Worm (Caenorhabditis elegans) whole organism, L4 larva: ENCODE results near the gene F01F1.11.

Experiments
- F10B5.3 ChIP-seq: sonication (generic microtip); optimal IDR thresholded peaks from 2 replicates; lab custom pipeline; 2016; ENCODE audit warnings: mild to moderate bottlenecking, missing genetic modification characterization, missing compliant biosample characterization
- T26A8.4 ChIP-seq: fragments of 200-800 bp; sonication (Bioruptor generic); IDR thresholded peaks from 2 replicates; pipeline ENCODE4 v1.3.6; 2022; ENCODE audit warnings: missing genetic modification characterization, missing compliant biosample characterization
- Y105C5A.15 ChIP-seq: fragments of 200-800 bp; sonication (Bioruptor generic); IDR thresholded peaks from 2 replicates; pipeline ENCODE4 v1.3.6; 2022; ENCODE audit warnings: missing genetic modification characterization, missing compliant biosample characterization
- Y48G9A.11 ChIP-seq: fragments of 200-800 bp; sonication (Bioruptor generic); IDR thresholded peaks from 2 replicates; pipeline ENCODE4 v1.3.6; 2022; ENCODE audit warnings: missing genetic modification reagents, missing genetic modification characterization, missing compliant biosample characterization
- Y5F2A.4 ChIP-seq: fragments of 200-800 bp; sonication (Bioruptor generic); optimal IDR thresholded peaks from 2 replicates; lab custom pipeline; 2018; ENCODE audit warnings: mild to moderate bottlenecking, missing genetic modification characterization, missing compliant biosample characterization
- ZK337.2 ChIP-seq: fragments of 200-800 bp; sonication (Bioruptor generic); IDR thresholded peaks from 2 replicates; pipeline ENCODE4 v1.3.6; 2022; ENCODE audit warnings: missing genetic modification reagents, missing genetic modification characterization, missing compliant biosample characterization
- aha-1 ChIP-seq: fragments of 150-350 bp; peaks from one replicate; lab custom pipeline; 2014; ENCODE audit warnings: missing biosample characterization, missing genetic modification characterization
- aly-2 ChIP-seq: sonication (generic microtip); optimal IDR thresholded peaks from 2 replicates; lab custom pipeline; 2018; ENCODE audit warnings: missing biosample characterization, missing genetic modification characterization
- ceh-20 ChIP-seq: fragments of 200-800 bp; sonication (Bioruptor generic); IDR thresholded peaks from 2 replicates; pipeline ENCODE4 v1.3.6; 2022; ENCODE audit warnings: missing genetic modification reagents, missing genetic modification characterization, missing compliant biosample characterization
- ceh-32 ChIP-seq: sonication (generic microtip); optimal IDR thresholded peaks from 2 replicates; lab custom pipeline; 2016; ENCODE audit warnings: mild to moderate bottlenecking, missing genetic modification characterization, missing compliant biosample characterization; ENCODE audit not compliant: poor library complexity
- ceh-82 ChIP-seq: sonication (generic microtip); optimal IDR thresholded peaks from 2 replicates; lab custom pipeline; 2017; ENCODE audit warnings: missing biosample characterization, missing genetic modification characterization
- cey-2 ChIP-seq: sonication (generic microtip); optimal IDR thresholded peaks from 3 replicates; lab custom pipeline; 2017; ENCODE audit warnings: missing genetic modification characterization, mild to moderate bottlenecking, missing compliant biosample characterization, antibody characterized with exemption, borderline replicate concordance; ENCODE audit not compliant: insufficient read depth
- ctbp-1 ChIP-seq: fragments of 200-800 bp; sonication (Bioruptor generic); IDR thresholded peaks from 2 replicates; pipeline ENCODE4 v1.3.6; 2022; ENCODE audit warnings: missing genetic modification reagents, missing genetic modification characterization, missing compliant biosample characterization
- daf-16 ChIP-seq, 3 experiments: sonication (generic microtip); optimal IDR thresholded peaks; 2 replicates each; lab custom pipeline; 2016 to 2017; ENCODE audit warnings: missing genetic modification characterization in 3 of 3, missing genetic modification reagents in 3 of 3, mild to moderate bottlenecking in 2 of 3, missing compliant biosample characterization in 2 of 3, missing biosample characterization in 1 of 3, moderate library complexity in 1 of 3
- dmd-8 ChIP-seq: fragments of 200-800 bp; sonication (Bioruptor generic); IDR thresholded peaks from 2 replicates; pipeline ENCODE4 v1.3.6; 2022; ENCODE audit warnings: missing genetic modification characterization, missing compliant biosample characterization
- dmd-9 ChIP-seq: fragments of 200-800 bp; sonication (Bioruptor generic); IDR thresholded peaks from 2 replicates; pipeline ENCODE4 v1.3.6; 2022; ENCODE audit warnings: missing genetic modification reagents, missing genetic modification characterization, missing compliant biosample characterization
- dve-1 ChIP-seq: sonication (generic microtip); optimal IDR thresholded peaks from 2 replicates; lab custom pipeline; 2017; ENCODE audit warnings: antibody characterized with exemption, mild to moderate bottlenecking, missing genetic modification characterization, missing compliant biosample characterization; ENCODE audit not compliant: insufficient read depth
- egl-43 ChIP-seq: fragments of 200-800 bp; sonication (Bioruptor generic); IDR thresholded peaks from 2 replicates; pipeline ENCODE4 v1.3.6; 2022; ENCODE audit warnings: missing genetic modification reagents, missing genetic modification characterization, missing compliant biosample characterization
- fkh-10 ChIP-seq: fragments of 150-350 bp; optimal IDR thresholded peaks from 2 replicates; lab custom pipeline; 2014; ENCODE audit warnings: missing biosample characterization, missing genetic modification reagents, missing genetic modification characterization
- gei-8 ChIP-seq: fragments of 200-800 bp; sonication (Bioruptor generic); optimal IDR thresholded peaks from 2 replicates; lab custom pipeline; 2018; ENCODE audit warnings: mild to moderate bottlenecking, missing genetic modification characterization, missing compliant biosample characterization
- hif-1 ChIP-seq, 2 experiments: sonication (generic microtip); optimal IDR thresholded peaks; 2 replicates each; lab custom pipeline; 2016 to 2017; ENCODE audit warnings: missing compliant biosample characterization in 2 of 2, missing genetic modification characterization in 2 of 2, missing genetic modification reagents in 2 of 2, missing genotype in 2 of 2, mild to moderate bottlenecking in 1 of 2
- hlh-30 ChIP-seq: sonication (generic microtip); optimal IDR thresholded peaks from 2 replicates; lab custom pipeline; 2017; ENCODE audit warnings: antibody characterized with exemption, mild to moderate bottlenecking, missing genetic modification characterization, missing compliant biosample characterization; ENCODE audit not compliant: insufficient read depth
- jun-1 ChIP-seq: fragments of 150-350 bp; optimal IDR thresholded peaks from 2 replicates; lab custom pipeline; 2014; ENCODE audit warnings: missing biosample characterization, missing genetic modification reagents, missing genetic modification characterization
- lin-1 ChIP-seq: fragments of 200-800 bp; sonication (Bioruptor generic); IDR thresholded peaks from 2 replicates; pipeline ENCODE4 v1.3.6; 2022; ENCODE audit warnings: missing genetic modification reagents, missing genetic modification characterization, missing compliant biosample characterization
- lin-13 ChIP-seq: fragments of 150-350 bp; optimal IDR thresholded peaks from 2 replicates; lab custom pipeline; 2014; ENCODE audit warnings: missing biosample characterization, missing genetic modification reagents, missing genetic modification characterization
- lir-3 ChIP-seq: sonication (generic microtip); optimal IDR thresholded peaks from 2 replicates; lab custom pipeline; 2016; ENCODE audit warnings: mild to moderate bottlenecking, missing genetic modification characterization, missing compliant biosample characterization
- madf-9 ChIP-seq: fragments of 200-800 bp; sonication (Bioruptor generic); conservative IDR thresholded peaks from 2 replicates; pipeline ENCODE4 v1.3.6; 2022; ENCODE audit warnings: missing genetic modification reagents, missing genetic modification characterization, missing compliant biosample characterization
- mes-2 ChIP-seq: sonication (generic microtip); optimal IDR thresholded peaks from 2 replicates; lab custom pipeline; 2016; ENCODE audit warnings: missing genotype, mild to moderate bottlenecking, missing genetic modification characterization, missing compliant biosample characterization; ENCODE audit not compliant: poor library complexity, severe bottlenecking
- mxl-2 ChIP-seq: fragments of 200-800 bp; sonication (Bioruptor generic); conservative IDR thresholded peaks from 2 replicates; pipeline ENCODE4 v1.3.6; 2022; ENCODE audit warnings: missing genetic modification reagents, missing genetic modification characterization, missing compliant biosample characterization
- mxl-3 ChIP-seq: fragments of 200-800 bp; sonication (Bioruptor generic); optimal IDR thresholded peaks from 2 replicates; lab custom pipeline; 2018; ENCODE audit warnings: mild to moderate bottlenecking, missing genetic modification characterization, missing compliant biosample characterization
- nhr-10 ChIP-seq: fragments of 150-350 bp; optimal IDR thresholded peaks from 2 replicates; lab custom pipeline; 2014; ENCODE audit warnings: missing biosample characterization, missing genetic modification characterization
- nhr-102 ChIP-seq: sonication (generic microtip); optimal IDR thresholded peaks from 2 replicates; lab custom pipeline; 2016; ENCODE audit warnings: mild to moderate bottlenecking, missing genetic modification characterization, moderate library complexity, missing compliant biosample characterization
- nhr-11 ChIP-seq: fragments of 150-350 bp; optimal IDR thresholded peaks from 2 replicates; lab custom pipeline; 2014; ENCODE audit warnings: missing biosample characterization, missing genetic modification characterization
- nhr-111 ChIP-seq: fragments of 200-800 bp; sonication (Bioruptor generic); optimal IDR thresholded peaks from 2 replicates; lab custom pipeline; 2018; ENCODE audit warnings: mild to moderate bottlenecking, missing genetic modification characterization, missing compliant biosample characterization
- nhr-237 ChIP-seq: sonication (generic microtip); optimal IDR thresholded peaks from 2 replicates; lab custom pipeline; 2017; ENCODE audit warnings: missing biosample characterization, missing genetic modification characterization
- nhr-28 ChIP-seq: fragments of 150-350 bp; optimal IDR thresholded peaks from 2 replicates; lab custom pipeline; 2014; ENCODE audit warnings: missing biosample characterization, missing genetic modification characterization
- nhr-41 ChIP-seq: fragments of 200-800 bp; sonication (Bioruptor generic); IDR thresholded peaks from 2 replicates; pipeline ENCODE4 v1.3.6; 2022; ENCODE audit warnings: missing genetic modification reagents, missing genetic modification characterization, missing compliant biosample characterization
- nhr-48 ChIP-seq: sonication (generic microtip); optimal IDR thresholded peaks from 2 replicates; lab custom pipeline; 2016; ENCODE audit warnings: mild to moderate bottlenecking, missing genetic modification characterization, missing compliant biosample characterization
- nhr-76 ChIP-seq: fragments of 150-350 bp; optimal IDR thresholded peaks from 2 replicates; lab custom pipeline; 2014; ENCODE audit warnings: missing biosample characterization, missing genetic modification characterization
- nhr-77 ChIP-seq: fragments of 150-350 bp; optimal IDR thresholded peaks from 2 replicates; lab custom pipeline; 2014; ENCODE audit warnings: missing biosample characterization, missing genetic modification characterization
- pha-4 ChIP-seq, 2 experiments: fragments of 150-350 bp in 1 of 2; fragments of 200-800 bp in 1 of 2; sonication (Bioruptor generic) in 1 of 2; IDR thresholded peaks in 1 of 2; optimal IDR thresholded peaks in 1 of 2; 2 replicates each; pipeline versions ENCODE4 v1.3.6 to Lab custom; 2014 to 2022; ENCODE audit warnings: missing genetic modification characterization in 2 of 2, missing genetic modification reagents in 2 of 2, missing biosample characterization in 1 of 2, missing compliant biosample characterization in 1 of 2
- pqm-1 ChIP-seq: sonication (generic microtip); optimal IDR thresholded peaks from 2 replicates; lab custom pipeline; 2017; ENCODE audit warnings: missing biosample characterization, missing genetic modification characterization
- rbr-2 ChIP-seq: sonication (generic microtip); optimal IDR thresholded peaks from 2 replicates; lab custom pipeline; 2016; ENCODE audit warnings: missing genotype, missing genetic modification characterization, missing compliant biosample characterization
- set-16 ChIP-seq: fragments of 200-800 bp; sonication (Bioruptor generic); IDR thresholded peaks from 2 replicates; pipeline ENCODE4 v1.3.6; 2022; ENCODE audit warnings: missing genetic modification reagents, missing genetic modification characterization, missing compliant biosample characterization
- snpc-1.2 ChIP-seq: fragments of 200-800 bp; sonication (Bioruptor generic); IDR thresholded peaks from 2 replicates; pipeline ENCODE4 v1.3.6; 2022; ENCODE audit warnings: missing genetic modification reagents, missing genetic modification characterization, missing compliant biosample characterization
- spr-1 ChIP-seq: sonication (generic microtip); optimal IDR thresholded peaks from 2 replicates; lab custom pipeline; 2016; ENCODE audit warnings: mild to moderate bottlenecking, missing genetic modification characterization, missing compliant biosample characterization
- unc-130 ChIP-seq: sonication (generic microtip); optimal IDR thresholded peaks from 2 replicates; lab custom pipeline; 2016; ENCODE audit warnings: missing genetic modification reagents, missing genetic modification characterization, missing compliant biosample characterization
- unc-39 ChIP-seq: sonication (generic microtip); optimal IDR thresholded peaks from 2 replicates; lab custom pipeline; 2017; ENCODE audit warnings: missing biosample characterization, missing genetic modification characterization
- zip-2 ChIP-seq: fragments of 150-350 bp; optimal IDR thresholded peaks from 2 replicates; lab custom pipeline; 2014; ENCODE audit warnings: missing biosample characterization, missing genetic modification characterization

The F01F1.11 gene

ce11 chrIII:5855637-5856179, 16.0 kb downstream of the F01F1.11 start, which contains the start of the genes cct-6 and alh-9 (continued):
- TF ChIP-seq ZK337.2 (GFP tag; lab: Robert Waterston, UW) = no peak
- no peak for TF ChIP-seq nhr-48 (tag; lab: Kevin White, UChicago)
- TF ChIP-seq dmd-9 (GFP tag; lab: Robert Waterston, UW) = no peak
- TF ChIP-seq rbr-2 (tag; lab: Kevin White, UChicago) = peak; percentile 62
- peak; percentile 48 for TF ChIP-seq nhr-11 (tag; lab: Kevin White, UChicago)
- no peak for TF ChIP-seq nhr-76 (tag; lab: Kevin White, UChicago)
- no peak for TF ChIP-seq ceh-20 (GFP tag; lab: Robert Waterston, UW)
- no peak for TF ChIP-seq lir-3 (tag; lab: Kevin White, UChicago)
- peak; percentile 92 for TF ChIP-seq mes-2
- TF ChIP-seq T26A8.4 (GFP tag; lab: Robert Waterston, UW) = 0 out of 2 replicates have a peak, but pooled peaks have one; percentile 53
- TF ChIP-seq ctbp-1 (GFP tag; lab: Robert Waterston, UW) = no peak
- TF ChIP-seq jun-1 = no peak
- TF ChIP-seq set-16 (GFP tag; lab: Robert Waterston, UW) = no peak
- no peak for TF ChIP-seq aly-2 (tag; lab: Kevin White, UChicago)
- TF ChIP-seq pqm-1 (tag; lab: Kevin White, UChicago) = peak; percentile 2
- peak; percentile 49 for TF ChIP-seq nhr-28 (tag; lab: Kevin White, UChicago)
- peak; percentile 14; the same call in 1 of the 2 replicates for TF ChIP-seq pha-4 (GFP tag; IDR thresholded peaks at IDR 0.05; lab: Robert Waterston, UW)
- peak; percentile 93 for TF ChIP-seq pha-4 (tag; optimal IDR thresholded peaks at IDR 0.05; lab: Kevin White, UChicago)
- peak; percentile 9 for TF ChIP-seq spr-1 (tag; lab: Kevin White, UChicago)
- TF ChIP-seq ceh-82 (tag; lab: Kevin White, UChicago) = no peak
- no peak for TF ChIP-seq mxl-2 (GFP tag; lab: Robert Waterston, UW)
- TF ChIP-seq unc-39 = no peak
- no peak for TF ChIP-seq nhr-102 (tag; lab: Kevin White, UChicago)
- TF ChIP-seq dve-1 (tag; lab: Kevin White, UChicago) = peak; percentile 79
- TF ChIP-seq F10B5.3 (tag; lab: Kevin White, UChicago) = no peak
- peak; percentile 58 for TF ChIP-seq hlh-30 (tag; lab: Kevin White, UChicago)
- TF ChIP-seq fkh-10 (GFP tag; lab: Kevin White, UChicago) = no peak
- no peak for TF ChIP-seq nhr-10 (tag; lab: Kevin White, UChicago)
- no peak for TF ChIP-seq dmd-8 (GFP tag; lab: Robert Waterston, UW)
- no peak for TF ChIP-seq snpc-1.2
- TF ChIP-seq daf-16 (GFP tag; optimal IDR thresholded peaks at IDR 0.05; lab: Kevin White, UChicago) = peak in 1 of 2 experiments; percentile 17
- TF ChIP-seq daf-16 (tag; optimal IDR thresholded peaks at IDR 0.05; lab: Kevin White, UChicago) = peak; percentile 65
- TF ChIP-seq nhr-237 = no peak
- TF ChIP-seq Y48G9A.11 = no peak
- peak; percentile 75 for TF ChIP-seq aha-1 (tag; lab: Kevin White, UChicago)
- no peak for TF ChIP-seq Y105C5A.15
- peak; percentile 40 for TF ChIP-seq unc-130 (GFP tag; lab: Kevin White, UChicago)
- no peak for TF ChIP-seq zip-2 (tag; lab: Kevin White, UChicago)
- TF ChIP-seq ceh-32 (tag; lab: Kevin White, UChicago) = no peak
- no peak for TF ChIP-seq gei-8 (GFP tag; lab: Kevin White, UChicago)
- no peak for TF ChIP-seq madf-9 (GFP tag; lab: Robert Waterston, UW)
- TF ChIP-seq lin-13 (GFP tag; lab: Kevin White, UChicago) = peak; percentile 80
- peak; percentile 66 for TF ChIP-seq nhr-77 (tag; lab: Kevin White, UChicago)
- no peak for TF ChIP-seq egl-43
- TF ChIP-seq Y5F2A.4 (GFP tag; lab: Kevin White, UChicago) = no peak
- no peak for TF ChIP-seq nhr-111
- TF ChIP-seq lin-1 (GFP tag; lab: Robert Waterston, UW) = no peak
- TF ChIP-seq mxl-3 (GFP tag; lab: Kevin White, UChicago) = no peak
- TF ChIP-seq cey-2 (tag; lab: Kevin White, UChicago) = no peak
- TF ChIP-seq hif-1 (tag; optimal IDR thresholded peaks at IDR 0.05; lab: Kevin White, UChicago) = peak in 1 of 2 experiments; percentile 59
- TF ChIP-seq nhr-41 (GFP tag; lab: Robert Waterston, UW) = no peak
